Fruit fly (Drosophila melanogaster) whole organism, embryonic: ENCODE results near the gene Rh5.

Source experiments
- CG10267 ChIP-seq: fragments of 200-800 bp; sonication (Bioruptor generic); optimal IDR thresholded peaks from 2 replicates; lab custom pipeline; 2018; ENCODE audit warnings: missing biosample characterization, mild to moderate bottlenecking, missing genetic modification characterization, moderate library complexity
- CG12071 ChIP-seq: fragments of 200-800 bp; sonication (Bioruptor generic); optimal IDR thresholded peaks from 3 replicates; lab custom pipeline; 2018; ENCODE audit warnings: missing biosample characterization, mild to moderate bottlenecking, missing genetic modification characterization
- CG12219 ChIP-seq: fragments of 200-800 bp; sonication (Bioruptor generic); optimal IDR thresholded peaks from 3 replicates; lab custom pipeline; 2018; ENCODE audit warnings: missing biosample characterization, mild to moderate bottlenecking, missing genetic modification characterization
- CG13123 ChIP-seq: fragments of 200-800 bp; sonication (Bioruptor generic); optimal IDR thresholded peaks from 2 replicates; lab custom pipeline; 2016; ENCODE audit warnings: missing biosample characterization, missing genetic modification characterization
- CG16863 ChIP-seq: fragments of 200-800 bp; sonication (Bioruptor generic); optimal IDR thresholded peaks from 3 replicates; lab custom pipeline; 2016; ENCODE audit warnings: missing biosample characterization, missing genetic modification characterization
- CG18599 ChIP-seq: fragments of 200-800 bp; sonication (Bioruptor generic); optimal IDR thresholded peaks from 3 replicates; lab custom pipeline; 2017; ENCODE audit warnings: missing biosample characterization, missing genetic modification characterization, mild to moderate bottlenecking, moderate library complexity, missing genetic modification reagents
- CG34224 ChIP-seq: fragments of 200-800 bp; sonication (Bioruptor generic); IDR thresholded peaks from 3 replicates; pipeline ENCODE4 v1.3.6; 2022; ENCODE audit warnings: missing biosample characterization, missing genetic modification characterization; ENCODE audit not compliant: partially characterized antibody
- CG3847 ChIP-seq: fragments of 200-800 bp; sonication (Bioruptor generic); IDR thresholded peaks from 2 replicates; pipeline ENCODE4 v1.3.6; 2022; ENCODE audit warnings: missing biosample characterization, missing genetic modification characterization
- CG3995 ChIP-seq: fragments of 200-800 bp; sonication (Bioruptor generic); optimal IDR thresholded peaks from 3 replicates; lab custom pipeline; 2016; ENCODE audit warnings: missing biosample characterization, missing genetic modification characterization
- CG4730 ChIP-seq: fragments of 200-800 bp; sonication (Bioruptor generic); IDR thresholded peaks from 2 replicates; pipeline ENCODE4 v1.3.6; 2022; ENCODE audit warnings: missing biosample characterization, missing genetic modification characterization
- CG6791 ChIP-seq: fragments of 200-800 bp; sonication (Bioruptor generic); IDR thresholded peaks from 3 replicates; pipeline ENCODE4 v1.3.6; 2022; ENCODE audit warnings: missing biosample characterization, missing genetic modification characterization; ENCODE audit not compliant: partially characterized antibody
- CG7963 ChIP-seq: fragments of 200-800 bp; sonication (Bioruptor generic); IDR thresholded peaks from 3 replicates; pipeline ENCODE4 v1.3.6; 2022; ENCODE audit warnings: missing biosample characterization, missing genetic modification characterization; ENCODE audit not compliant: partially characterized antibody
- CG9797 ChIP-seq: fragments of 200-800 bp; sonication (Bioruptor generic); optimal IDR thresholded peaks from 3 replicates; lab custom pipeline; 2018; ENCODE audit warnings: missing biosample characterization, mild to moderate bottlenecking, missing genetic modification characterization
- CkIIα-i1 ChIP-seq: fragments of 200-800 bp; sonication (Bioruptor generic); IDR thresholded peaks from 2 replicates; pipeline ENCODE4 v1.3.6; 2022; ENCODE audit warnings: missing biosample characterization, missing genetic modification characterization
- D ChIP-seq, 2 experiments: fragments of 200-800 bp in 1 of 2; fragments of >200 bp in 1 of 2; sonication (Bioruptor generic) in 1 of 2; optimal IDR thresholded peaks; 2 replicates in 1 of 2; 3 replicates in 1 of 2; lab custom pipeline; 2017; ENCODE audit warnings: mild to moderate bottlenecking in 1 of 2, missing biosample characterization in 1 of 2, missing genetic modification characterization in 1 of 2, missing genetic modification reagents in 1 of 2
- Doc3 ChIP-seq: fragments of 200-800 bp; sonication (Bioruptor generic); IDR thresholded peaks from 3 replicates; pipeline ENCODE4 v1.3.6; 2022; ENCODE audit warnings: missing biosample characterization, missing genetic modification characterization; ENCODE audit not compliant: partially characterized antibody
- E2f2 ChIP-seq: fragments of 200-800 bp; sonication (Bioruptor generic); IDR thresholded peaks from 2 replicates; pipeline ENCODE4 v1.3.6; 2022; ENCODE audit warnings: missing biosample characterization, missing genetic modification characterization
- Eip74EF ChIP-seq, 2 experiments: fragments of 200-800 bp in 1 of 2; fragments of >200 bp in 1 of 2; sonication (Bioruptor generic) in 1 of 2; optimal IDR thresholded peaks; 2 replicates each; lab custom pipeline; 2017 to 2019; ENCODE audit warnings: missing biosample characterization in 2 of 2, missing genetic modification characterization in 2 of 2, mild to moderate bottlenecking in 1 of 2, moderate library complexity in 1 of 2
- HLH4C ChIP-seq: fragments of 200-800 bp; sonication (Bioruptor generic); IDR thresholded peaks from 3 replicates; pipeline ENCODE4 v1.3.6; 2022; ENCODE audit warnings: missing biosample characterization, missing genetic modification characterization; ENCODE audit not compliant: partially characterized antibody
- HLHmδ ChIP-seq: fragments of 200-800 bp; sonication (Bioruptor generic); optimal IDR thresholded peaks from 2 replicates; lab custom pipeline; 2018; ENCODE audit warnings: missing biosample characterization, mild to moderate bottlenecking, missing genetic modification characterization, moderate library complexity
- Hr3 ChIP-seq: fragments of 200-800 bp; sonication (Bioruptor generic); optimal IDR thresholded peaks from 3 replicates; lab custom pipeline; 2016; ENCODE audit warnings: missing biosample characterization, missing genetic modification characterization
- Hr51 ChIP-seq, 2 experiments: fragments of 200-800 bp; sonication (Bioruptor generic); optimal IDR thresholded peaks; 2 replicates in 1 of 2; 3 replicates in 1 of 2; lab custom pipeline; 2016 to 2018; ENCODE audit warnings: missing biosample characterization in 2 of 2, missing genetic modification characterization in 2 of 2, mild to moderate bottlenecking in 1 of 2, moderate library complexity in 1 of 2
- Oaz ChIP-seq: fragments of 200-800 bp; sonication (Bioruptor generic); IDR thresholded peaks from 2 replicates; pipeline ENCODE4 v1.3.6; 2022; ENCODE audit warnings: missing biosample characterization, missing genetic modification characterization
- Opbp ChIP-seq: fragments of 200-800 bp; sonication (Bioruptor generic); IDR thresholded peaks from 3 replicates; pipeline ENCODE4 v1.3.6; 2022; ENCODE audit warnings: missing biosample characterization, missing genetic modification characterization; ENCODE audit not compliant: partially characterized antibody
- Ravus ChIP-seq: fragments of 200-800 bp; sonication (Bioruptor generic); IDR thresholded peaks from 2 replicates; pipeline ENCODE4 v1.3.6; 2022; ENCODE audit warnings: missing biosample characterization, missing genetic modification characterization
- Rfx ChIP-seq: fragments of 200-800 bp; sonication (Bioruptor generic); IDR thresholded peaks from 2 replicates; pipeline ENCODE4 v1.3.6; 2022; ENCODE audit warnings: missing biosample characterization, missing genetic modification characterization
- Scr ChIP-seq: fragments of 200-800 bp; sonication (Bioruptor generic); IDR thresholded peaks from 2 replicates; pipeline ENCODE4 v1.3.6; 2022; ENCODE audit warnings: missing biosample characterization, missing genetic modification characterization; ENCODE audit not compliant: partially characterized antibody
- ap ChIP-seq: fragments of 200-800 bp; sonication (Bioruptor generic); IDR thresholded peaks from 2 replicates; pipeline ENCODE4 v1.3.6; 2022; ENCODE audit warnings: missing biosample characterization, missing genetic modification characterization
- ato ChIP-seq: fragments of 200-800 bp; sonication (Bioruptor generic); IDR thresholded peaks from 2 replicates; pipeline ENCODE4 v1.3.6; 2022; ENCODE audit warnings: missing biosample characterization, missing genetic modification characterization; ENCODE audit not compliant: partially characterized antibody
- bbx ChIP-seq: fragments of 200-800 bp; sonication (Bioruptor generic); IDR thresholded peaks from 2 replicates; pipeline ENCODE4 v1.3.6; 2022; ENCODE audit warnings: missing biosample characterization, missing genetic modification characterization; ENCODE audit not compliant: partially characterized antibody
- cad ChIP-seq: fragments of >200 bp; optimal IDR thresholded peaks from 2 replicates; lab custom pipeline; 2017; ENCODE audit warnings: missing biosample characterization, missing genetic modification characterization
- crp ChIP-seq, 2 experiments: fragments of 200-800 bp; sonication (Bioruptor generic); optimal IDR thresholded peaks; 2 replicates in 1 of 2; 3 replicates in 1 of 2; lab custom pipeline; 2017; ENCODE audit warnings: missing biosample characterization in 2 of 2, missing genetic modification characterization in 2 of 2, mild to moderate bottlenecking in 1 of 2, moderate library complexity in 1 of 2
- gce ChIP-seq: fragments of 200-800 bp; sonication (Bioruptor generic); IDR thresholded peaks from 3 replicates; pipeline ENCODE4 v1.3.6; 2022; ENCODE audit warnings: missing biosample characterization, missing genetic modification characterization
- gt ChIP-seq: fragments of 200-800 bp; sonication (Bioruptor generic); IDR thresholded peaks from 2 replicates; pipeline ENCODE4 v1.3.6; 2022; ENCODE audit warnings: missing biosample characterization, missing genetic modification characterization
- hb ChIP-seq: fragments of 200-800 bp; sonication (Bioruptor generic); IDR thresholded peaks from 3 replicates; pipeline ENCODE4 v1.3.6; 2022; ENCODE audit warnings: missing biosample characterization, missing genetic modification characterization; ENCODE audit not compliant: partially characterized antibody
- insv ChIP-seq, 2 experiments: fragments of 200-800 bp; sonication (Bioruptor generic); optimal IDR thresholded peaks; 3 replicates each; lab custom pipeline; 2016 to 2018; ENCODE audit warnings: missing biosample characterization in 2 of 2, missing genetic modification characterization in 2 of 2
- knrl ChIP-seq: fragments of 200-800 bp; sonication (Bioruptor generic); IDR thresholded peaks from 3 replicates; pipeline ENCODE4 v1.3.6; 2022; ENCODE audit warnings: missing biosample characterization, missing genetic modification characterization; ENCODE audit not compliant: partially characterized antibody
- lab ChIP-seq: fragments of 200-800 bp; sonication (Bioruptor generic); optimal IDR thresholded peaks from 3 replicates; lab custom pipeline; 2017; ENCODE audit warnings: missing biosample characterization, missing genetic modification characterization, mild to moderate bottlenecking, moderate library complexity, missing genetic modification reagents
- nom ChIP-seq: fragments of 200-800 bp; sonication (Bioruptor generic); optimal IDR thresholded peaks from 2 replicates; lab custom pipeline; 2017; ENCODE audit warnings: missing biosample characterization, missing genetic modification characterization, mild to moderate bottlenecking, moderate library complexity, missing genetic modification reagents
- odd ChIP-seq: fragments of 200-800 bp; sonication (Bioruptor generic); optimal IDR thresholded peaks from 2 replicates; lab custom pipeline; 2017; ENCODE audit warnings: missing biosample characterization, mild to moderate bottlenecking, missing genetic modification characterization
- onecut ChIP-seq: fragments of 200-800 bp; sonication (Bioruptor generic); IDR thresholded peaks from 2 replicates; pipeline ENCODE4 v1.3.6; 2022; ENCODE audit warnings: missing biosample characterization, missing genetic modification characterization
- shn ChIP-seq: fragments of 200-800 bp; sonication (Bioruptor generic); optimal IDR thresholded peaks from 3 replicates; lab custom pipeline; 2016; ENCODE audit warnings: missing biosample characterization, missing genetic modification characterization
- slp2 ChIP-seq: fragments of 200-800 bp; sonication (Bioruptor generic); optimal IDR thresholded peaks from 2 replicates; lab custom pipeline; 2016; ENCODE audit warnings: missing biosample characterization, missing genetic modification characterization
- sqz ChIP-seq: fragments of 200-800 bp; sonication (Bioruptor generic); optimal IDR thresholded peaks from 3 replicates; lab custom pipeline; 2018; ENCODE audit warnings: missing biosample characterization, mild to moderate bottlenecking, missing genetic modification characterization
- sug ChIP-seq: fragments of 200-800 bp; optimal IDR thresholded peaks from 2 replicates; lab custom pipeline; 2019; ENCODE audit warnings: missing biosample characterization, mild to moderate bottlenecking, missing genetic modification characterization, moderate library complexity
- twi ChIP-seq: fragments of 200-800 bp; optimal IDR thresholded peaks from 2 replicates; lab custom pipeline; 2019; ENCODE audit warnings: missing biosample characterization, mild to moderate bottlenecking, missing genetic modification characterization, moderate library complexity
- vnd ChIP-seq: fragments of 200-800 bp; sonication (Bioruptor generic); IDR thresholded peaks from 3 replicates; pipeline ENCODE4 v1.3.6; 2022; ENCODE audit warnings: missing biosample characterization, missing genetic modification characterization; ENCODE audit not compliant: partially characterized antibody

Gene Rh5

dm6 chr2L:12055837-12056388 lies 48.0 kb downstream of the Rh5 start, which contains the start of the genes JhI-21, RpL7-like and CG34164 (continued):
- TF ChIP-seq gt (no peak), sug (tag; lab: Kevin White, UChicago) (no peak), CG3995 (no peak), ato (peak; percentile 31; the same call in 1 of the 2 replicates), CG18599 (GFP tag; lab: Kevin White, UChicago) (no peak), twi (tag; lab: Kevin White, UChicago) (no peak), crp (GFP tag; optimal IDR thresholded peaks at IDR 0.05; lab: Kevin White, UChicago) (peak in 1 of 2 experiments; percentile 79), slp2 (no peak), CG4730 (no peak), Eip74EF (GFP tag; optimal IDR thresholded peaks at IDR 0.05; lab: Kevin White, UChicago) (peak in 1 of 2 experiments; percentile 35), ap (no peak), vnd (GFP tag; lab: Robert Waterston, UW) (0 out of 3 replicates have a peak, but pooled peaks have one; percentile 20), CG3847 (GFP tag; lab: Robert Waterston, UW) (no peak), Opbp (GFP tag; lab: Robert Waterston, UW) (peak; percentile 64; the same call in 1 of the 3 replicates), nom (GFP tag; lab: Kevin White, UChicago) (peak; percentile 45), Ravus (GFP tag; lab: Robert Waterston, UW) (no peak), Hr3 (GFP tag; lab: Kevin White, UChicago) (no peak), Hr51 (GFP tag; optimal IDR thresholded peaks at IDR 0.05; lab: Kevin White, UChicago) (no peak), lab (GFP tag; lab: Kevin White, UChicago) (no peak), HLHmδ (GFP tag; lab: Kevin White, UChicago) (peak; percentile 12), CG10267 (tag; lab: Kevin White, UChicago) (peak; percentile 65), CG6791 (GFP tag; lab: Robert Waterston, UW) (peak; percentile 61), E2f2 (GFP tag; lab: Robert Waterston, UW) (peak; percentile 98), odd (GFP tag; lab: Kevin White, UChicago) (no peak), HLH4C (GFP tag; lab: Robert Waterston, UW) (peak; percentile 61; the same call in 2 of the 3 replicates), hb (GFP tag; lab: Robert Waterston, UW) (no peak), D (optimal IDR thresholded peaks at IDR 0.05; lab: Kevin White, UChicago) (no peak), D (GFP tag; optimal IDR thresholded peaks at IDR 0.05; lab: Kevin White, UChicago) (no peak), Oaz (no peak), cad (GFP tag; lab: Kevin White, UChicago) (no peak), CG7963 (GFP tag; lab: Robert Waterston, UW) (peak; percentile 60; the same call in 2 of the 3 replicates), CG13123 (GFP tag; lab: Kevin White, UChicago) (no peak), CG12071 (no peak), knrl (GFP tag; lab: Robert Waterston, UW) (peak; percentile 62), gce (0 out of 3 replicates have a peak, but pooled peaks have one; percentile 31), sqz (GFP tag; lab: Kevin White, UChicago) (peak; percentile 94), bbx (GFP tag; lab: Robert Waterston, UW) (peak; percentile 64), CG16863 (GFP tag; lab: Kevin White, UChicago) (no peak), Rfx (no peak), CG9797 (GFP tag; lab: Kevin White, UChicago) (peak; percentile 9), onecut (GFP tag; lab: Robert Waterston, UW) (no peak), Scr (GFP tag; lab: Robert Waterston, UW) (peak; percentile 66), CG34224 (GFP tag; lab: Robert Waterston, UW) (peak; percentile 65; the same call in 1 of the 3 replicates), CkIIα-i1 (GFP tag; lab: Robert Waterston, UW) (no peak), insv (GFP tag; optimal IDR thresholded peaks at IDR 0.05; lab: Kevin White, UChicago) (no peak), Doc3 (GFP tag; lab: Robert Waterston, UW) (0 out of 3 replicates have a peak, but pooled peaks have one; percentile 53), shn (GFP tag; lab: Kevin White, UChicago) (no peak), CG12219 (no peak)
